Worm (Caenorhabditis elegans) whole organism, midembryonic: Measurements from ENCODE around the gene del-5.

Experiments used
- T22C8.4 ChIP-seq: fragments of 200-800 bp; sonication (Bioruptor generic); IDR thresholded peaks from 2 replicates; pipeline ENCODE4 v1.3.6; 2022; ENCODE audit warnings: missing genetic modification characterization, missing compliant biosample characterization
- cog-1 ChIP-seq: sonication (generic microtip); optimal IDR thresholded peaks from 2 replicates; lab custom pipeline; 2016; ENCODE audit warnings: missing genetic modification characterization, missing compliant biosample characterization

ce11 chrX:10989286-10989685 is 18.7 kb downstream of the del-5 start:
- no peak for TF ChIP-seq cog-1 (tag; lab: Kevin White, UChicago)
- no peak for TF ChIP-seq T22C8.4 (GFP tag; lab: Robert Waterston, UW)
